Fruit fly (Drosophila melanogaster): Measurements from ENCODE around the gene CG33003.

CG33003 gene

dm6 chr2L:4363707-4364270 lies 37.0 kb upstream of the CG33003 start:
- peak in 1 of 2 experiments; percentile 48 for TF ChIP-seq tll (GFP tag; optimal IDR thresholded peaks at IDR 0.05)
- no peak for TF ChIP-seq NK7.1 (GFP tag; optimal IDR thresholded peaks at IDR 0.05)
- TF ChIP-seq da (GFP tag; optimal IDR thresholded peaks at IDR 0.05), result peak; percentile 21
- peak; percentile 91 for TF ChIP-seq ac (GFP tag; optimal IDR thresholded peaks at IDR 0.05)
- TF ChIP-seq cad (GFP tag; optimal IDR thresholded peaks at IDR 0.05), result peak; percentile 69
- TF ChIP-seq zen (tag; optimal IDR thresholded peaks at IDR 0.05), result peak; percentile 8
- TF ChIP-seq pros (GFP tag; optimal IDR thresholded peaks at IDR 0.05), result peak; percentile 98
- TF ChIP-seq CG15479 (GFP tag; optimal IDR thresholded peaks at IDR 0.05), result peak; percentile 45
- TF ChIP-seq D (optimal IDR thresholded peaks at IDR 0.05), result peak; percentile 37
- no peak for TF ChIP-seq D (GFP tag; optimal IDR thresholded peaks at IDR 0.05)
- no peak for TF ChIP-seq Taf1 (GFP tag; IDR thresholded peaks at IDR 0.05)
- TF ChIP-seq Kr (GFP tag; optimal IDR thresholded peaks at IDR 0.05), result peak; percentile 47
- TF ChIP-seq p53 (GFP tag; optimal IDR thresholded peaks at IDR 0.05), result peak; percentile 4
- no peak for TF ChIP-seq fd3F (GFP tag; optimal IDR thresholded peaks at IDR 0.05)
- TF ChIP-seq twi (tag; optimal IDR thresholded peaks at IDR 0.05), result peak; percentile 97
- peak; percentile 4 for TF ChIP-seq kni (GFP tag; optimal IDR thresholded peaks at IDR 0.05)
- peak; percentile 22 for TF ChIP-seq Six4 (GFP tag; optimal IDR thresholded peaks at IDR 0.05)
- TF ChIP-seq unc-4 (GFP tag; IDR thresholded peaks at IDR 0.05; ENCODE audit: partially characterized antibody), result no peak
- TF ChIP-seq Optix (GFP tag; IDR thresholded peaks at IDR 0.05), result 0 out of 3 replicates have a peak, but pooled peaks have one; percentile 17

dm6 chr2L:4364914-4365313 lies 35.8 kb upstream of the CG33003 start:
- peak; percentile 38 for TF ChIP-seq cad (GFP tag; optimal IDR thresholded peaks at IDR 0.05)
- peak; percentile 38 for TF ChIP-seq CG9727 (GFP tag; optimal IDR thresholded peaks at IDR 0.05)
- no peak for TF ChIP-seq MTF-1 (GFP tag; optimal IDR thresholded peaks at IDR 0.05; ENCODE audit: borderline replicate concordance)
- TF ChIP-seq emc (GFP tag; optimal IDR thresholded peaks at IDR 0.05), result no peak
- TF ChIP-seq HLHmδ (GFP tag; optimal IDR thresholded peaks at IDR 0.05), result peak; percentile 40
- TF ChIP-seq Blimp-1 (GFP tag; optimal IDR thresholded peaks at IDR 0.05), result peak; percentile 44
- TF ChIP-seq ac (GFP tag; optimal IDR thresholded peaks at IDR 0.05), result peak; percentile 50
- peak; percentile 20 for TF ChIP-seq Spps (tag; optimal IDR thresholded peaks at IDR 0.05)
- peak; percentile 5 for TF ChIP-seq Med (GFP tag)
- TF ChIP-seq bab2 (GFP tag; optimal IDR thresholded peaks at IDR 0.05), result no peak
- peak; percentile 44 for TF ChIP-seq CG6813 (GFP tag; optimal IDR thresholded peaks at IDR 0.05)
- TF ChIP-seq CG6689 (GFP tag; IDR thresholded peaks at IDR 0.05), result no peak
- TF ChIP-seq Hr78 (GFP tag; optimal IDR thresholded peaks at IDR 0.05), result peak in 1 of 2 experiments; percentile 74
- 0 out of 3 replicates have a peak, but pooled peaks have one; percentile 41 for TF ChIP-seq z (GFP tag; IDR thresholded peaks at IDR 0.05)
- TF ChIP-seq Kr (GFP tag; optimal IDR thresholded peaks at IDR 0.05), result peak; percentile 54
- no peak for TF ChIP-seq CG6272 (GFP tag; IDR thresholded peaks at IDR 0.05)
- peak in 1 of 3 experiments; percentile 41 for TF ChIP-seq lola (GFP tag; optimal IDR thresholded peaks at IDR 0.05)
- no peak for TF ChIP-seq ken (GFP tag; IDR thresholded peaks at IDR 0.05)
- TF ChIP-seq chinmo (GFP tag; IDR thresholded peaks at IDR 0.05; ENCODE audit: partially characterized antibody), result no peak
- TF ChIP-seq unpg (GFP tag; optimal IDR thresholded peaks at IDR 0.05), result peak; percentile 0
- peak; percentile 15 for TF ChIP-seq CG2712 (tag; optimal IDR thresholded peaks at IDR 0.05)
- TF ChIP-seq D19A (tag; optimal IDR thresholded peaks at IDR 0.05), result peak; percentile 37
- no peak for TF ChIP-seq Chrac-16 (GFP tag; optimal IDR thresholded peaks at IDR 0.05)
- TF ChIP-seq CG1603 (tag; optimal IDR thresholded peaks at IDR 0.05), result peak; percentile 44
- no peak for TF ChIP-seq CG10321 (GFP tag; IDR thresholded peaks at IDR 0.05)
- TF ChIP-seq Lhr (GFP tag; optimal IDR thresholded peaks at IDR 0.05), result peak; percentile 1
- peak; percentile 18 for TF ChIP-seq CG7745 (tag; optimal IDR thresholded peaks at IDR 0.05)
- TF ChIP-seq CG3407 (GFP tag; optimal IDR thresholded peaks at IDR 0.05), result peak; percentile 5
- TF ChIP-seq nau (GFP tag; optimal IDR thresholded peaks at IDR 0.05), result no peak
- peak; percentile 15 for TF ChIP-seq oc (tag; optimal IDR thresholded peaks at IDR 0.05)
- no peak for TF ChIP-seq tna (GFP tag; IDR thresholded peaks at IDR 0.05; ENCODE audit: partially characterized antibody)
- peak; percentile 23 for TF ChIP-seq dmrt11E (tag; optimal IDR thresholded peaks at IDR 0.05)
